Worm (Caenorhabditis elegans) whole organism, L4/young adult: ENCODE data around the gene pir-1.
A peak's percentile ranks its signal among the peaks of the same experiment; 100 is the strongest.

Experiments
- W03F9.2 ChIP-seq: fragments of 150-350 bp; optimal IDR thresholded peaks from 2 replicates; lab custom pipeline; 2014; ENCODE audit warnings: missing biosample characterization, missing genetic modification characterization
- dao-5 ChIP-seq: sonication (generic microtip); optimal IDR thresholded peaks from 2 replicates; lab custom pipeline; 2016; ENCODE audit warnings: missing genotype, missing genetic modification characterization, moderate library complexity, missing compliant biosample characterization
- him-1 ChIP-seq: sonication (generic microtip); optimal IDR thresholded peaks from 2 replicates; lab custom pipeline; 2016; ENCODE audit warnings: missing genotype, missing genetic modification reagents, missing genetic modification characterization, missing compliant biosample characterization

Gene pir-1

ce11 chrII:9213055-9213708 lies 36.1 kb downstream of the pir-1 start, which contains the start of gene znfx-1:
TSS of gene znfx-1 (plus strand) at chrII:9213658.
- TF ChIP-seq W03F9.2 (peak; percentile 46), dao-5 (tag; lab: Kevin White, UChicago) (no peak), him-1 (no peak)

- TF ChIP-seq dao-5 (tag; lab: Kevin White, UChicago) (no peak), him-1 (no peak), W03F9.2 (no peak)
These were observed 45.9 kb downstream of the pir-1 start, which contains the start of gene ZK1067.3 for ce11 chrII:9222969-9223368. TSS of gene ZK1067.3 (plus strand) at chrII:9223269.

- no peak for TF ChIP-seq dao-5 (tag; lab: Kevin White, UChicago)
- TF ChIP-seq W03F9.2: no peak
- TF ChIP-seq him-1: no peak
These were observed 50.0 kb downstream of the pir-1 start, which contains the start of gene abu-14 for ce11 chrII:9227134-9227533. TSS of gene abu-14 (minus strand) at chrII:9227214.
